Fruit fly (Drosophila melanogaster): ENCODE results near the gene Spindly.

Gene Spindly

dm6 chr2L:3524729-3525181 is 5.4 kb downstream of the Spindly start, which contains the start of gene CG8852 (continued):
- TF ChIP-seq CG32532 (GFP tag; IDR thresholded peaks at IDR 0.05) (peak; percentile 58), seq (GFP tag; IDR thresholded peaks at IDR 0.05) (0 out of 2 replicates have a peak, but pooled peaks have one; percentile 21), gfzf (GFP tag; optimal IDR thresholded peaks at IDR 0.05) (no peak), chinmo (GFP tag; IDR thresholded peaks at IDR 0.05; ENCODE audit: partially characterized antibody) (no peak), CG30431 (GFP tag; optimal IDR thresholded peaks at IDR 0.05) (no peak), Fer1 (GFP tag; optimal IDR thresholded peaks at IDR 0.05) (no peak), Antp (GFP tag; optimal IDR thresholded peaks at IDR 0.05) (no peak), CG7372 (GFP tag; IDR thresholded peaks at IDR 0.05) (0 out of 2 replicates have a peak, but pooled peaks have one; percentile 8), Atf6 (GFP tag; IDR thresholded peaks at IDR 0.05) (peak; percentile 54; the same call in 1 of the 2 replicates), CG31388 (GFP tag; optimal IDR thresholded peaks at IDR 0.05) (no peak), Pdp1 (GFP tag; optimal IDR thresholded peaks at IDR 0.05) (no peak), exex (tag; optimal IDR thresholded peaks at IDR 0.05) (no peak), PHDP (tag; optimal IDR thresholded peaks at IDR 0.05) (no peak), disco-r (GFP tag; optimal IDR thresholded peaks at IDR 0.05) (no peak), CG11456 (GFP tag; IDR thresholded peaks at IDR 0.05) (no peak), CG8388 (GFP tag; optimal IDR thresholded peaks at IDR 0.05) (no peak), CG31441 (GFP tag; IDR thresholded peaks at IDR 0.05) (no peak), CG6689 (GFP tag; IDR thresholded peaks at IDR 0.05) (peak; percentile 35), Doc3 (GFP tag; IDR thresholded peaks at IDR 0.05; ENCODE audit: partially characterized antibody) (no peak), dysf (GFP tag; IDR thresholded peaks at IDR 0.05) (peak; percentile 57; the same call in 1 of the 3 replicates), ase (GFP tag; IDR thresholded peaks at IDR 0.05) (no peak), Hsf (GFP tag; optimal IDR thresholded peaks at IDR 0.05) (peak; percentile 11), Fer2 (tag; optimal IDR thresholded peaks at IDR 0.05) (peak; percentile 3), ranshi (GFP tag; IDR thresholded peaks at IDR 0.05) (no peak), gcm2 (GFP tag; optimal IDR thresholded peaks at IDR 0.05) (no peak), CoRest (tag; optimal IDR thresholded peaks at IDR 0.05) (no peak), CG5245 (GFP tag; optimal IDR thresholded peaks at IDR 0.05) (no peak), Scr (GFP tag; IDR thresholded peaks at IDR 0.05; ENCODE audit: partially characterized antibody) (no peak), CG14014 (GFP tag; IDR thresholded peaks at IDR 0.05) (0 out of 2 replicates have a peak, but pooled peaks have one; percentile 41), bowl (GFP tag; IDR thresholded peaks at IDR 0.05) (no peak), Poxn (GFP tag; IDR thresholded peaks at IDR 0.05) (no peak), pan (optimal IDR thresholded peaks at IDR 0.05) (no peak), pan (GFP tag; optimal IDR thresholded peaks at IDR 0.05 in 1 of 2, IDR thresholded peaks at IDR 0.05 in 1 of 2) (peak in 1 of 2 experiments; percentile 47), CG15696 (tag; optimal IDR thresholded peaks at IDR 0.05) (no peak), Optix (GFP tag; IDR thresholded peaks at IDR 0.05) (no peak), CG18476 (GFP tag; optimal IDR thresholded peaks at IDR 0.05) (no peak), gcm (GFP tag; optimal IDR thresholded peaks at IDR 0.05) (no peak), CG4707 (GFP tag; optimal IDR thresholded peaks at IDR 0.05) (no peak), CG30403 (GFP tag; optimal IDR thresholded peaks at IDR 0.05) (no peak), fru (optimal IDR thresholded peaks at IDR 0.05) (no peak), ab (GFP tag; optimal IDR thresholded peaks at IDR 0.05) (no peak), phol (tag; optimal IDR thresholded peaks at IDR 0.05) (no peak), dimm (GFP tag; IDR thresholded peaks at IDR 0.05) (no peak), Ravus (GFP tag; IDR thresholded peaks at IDR 0.05) (no peak), CG2678 (tag; optimal IDR thresholded peaks at IDR 0.05) (no peak)

Data from whole organism, embryonic.